Worm (Caenorhabditis elegans): ENCODE results near the gene Y94H6A.2.

Gene Y94H6A.2

DNA sequence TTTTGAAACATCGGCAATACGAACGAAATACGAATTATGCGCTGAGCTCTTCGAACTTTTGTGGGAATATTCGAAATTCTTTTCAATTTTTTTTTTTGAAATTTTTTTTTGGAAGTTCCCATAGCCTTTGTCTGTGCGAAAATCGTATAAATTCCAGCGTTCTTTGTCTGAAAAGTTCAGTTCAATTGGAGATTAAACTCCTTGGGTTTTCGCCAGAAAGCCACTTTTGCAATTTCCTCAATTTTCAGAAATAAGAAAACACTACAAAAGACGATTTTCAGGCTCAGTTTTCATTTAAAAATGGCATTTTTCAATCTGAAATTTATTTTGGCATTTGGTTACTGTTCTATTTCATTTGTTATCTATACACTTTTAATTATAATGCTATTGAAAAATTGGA lies 29.1 kb downstream of the Y94H6A.2 start, which contains the start of gene Y54G2A.38:
Gene Y54G2A.38 (plus strand): TSS at position 301 of the 400 bp plus-strand sequence.
- TF ChIP-seq rbr-2 (tag; optimal IDR thresholded peaks at IDR 0.05) = no peak
- no peak for TF ChIP-seq hmg-1.1 (GFP tag; IDR thresholded peaks at IDR 0.05)
- no peak for TF ChIP-seq nhr-28 (tag; optimal IDR thresholded peaks at IDR 0.05)
- no peak for TF ChIP-seq ZK546.5 (tag; optimal IDR thresholded peaks at IDR 0.05)
- TF ChIP-seq ceh-44 (GFP tag; IDR thresholded peaks at IDR 0.05) = no peak
- TF ChIP-seq sdz-12 (GFP tag; optimal IDR thresholded peaks at IDR 0.05) = no peak
- no peak for TF ChIP-seq php-3 (GFP tag; IDR thresholded peaks at IDR 0.05)
- no peak for TF ChIP-seq snpc-1.2 (GFP tag; IDR thresholded peaks at IDR 0.05)
- no peak for TF ChIP-seq nhr-77 (tag; optimal IDR thresholded peaks at IDR 0.05)
- no peak for TF ChIP-seq zfp-2 (tag; optimal IDR thresholded peaks at IDR 0.05)
- no peak for TF ChIP-seq lin-38 (GFP tag; IDR thresholded peaks at IDR 0.05)
- TF ChIP-seq ces-1 (GFP tag; optimal IDR thresholded peaks at IDR 0.05) = no peak
- TF ChIP-seq nhr-237 (tag; optimal IDR thresholded peaks at IDR 0.05) = no peak
- no peak for TF ChIP-seq set-16 (GFP tag; IDR thresholded peaks at IDR 0.05)
- TF ChIP-seq unc-62 (GFP tag; optimal IDR thresholded peaks at IDR 0.05 in 1 of 2) = no peak
- TF ChIP-seq unc-62 (tag; optimal IDR thresholded peaks at IDR 0.05) = no peak
- TF ChIP-seq tra-1 (GFP tag; IDR thresholded peaks at IDR 0.05) = no peak
- TF ChIP-seq daf-19 (GFP tag; conservative IDR thresholded peaks at IDR 0.05) = no peak
- TF ChIP-seq dmd-6 (GFP tag; IDR thresholded peaks at IDR 0.05) = no peak
- no peak for TF ChIP-seq dmd-8 (GFP tag; IDR thresholded peaks at IDR 0.05)

DNA sequence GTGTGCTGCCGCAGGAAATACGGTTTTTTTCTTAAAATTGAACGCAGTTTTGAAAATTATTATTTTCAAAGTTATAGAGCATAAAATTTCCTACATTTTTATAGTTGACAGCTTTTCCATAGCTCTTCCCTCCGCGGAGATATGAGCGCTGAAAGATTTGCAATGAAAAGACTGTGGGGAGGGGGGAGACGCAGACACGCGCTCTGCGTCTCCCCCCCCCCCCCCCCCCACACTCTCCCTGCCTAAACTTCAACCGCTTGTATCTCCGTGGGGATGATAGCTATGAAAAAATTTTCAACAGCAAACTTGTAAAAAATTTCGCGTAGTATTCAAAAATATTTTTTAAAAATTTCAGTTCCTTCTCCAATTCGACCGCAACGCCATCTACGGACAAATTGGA lies 31.4 kb downstream of the Y94H6A.2 start:
- no peak for TF ChIP-seq daf-19 (GFP tag; conservative IDR thresholded peaks at IDR 0.05)
- peak; percentile 63 for TF ChIP-seq set-16 (GFP tag; IDR thresholded peaks at IDR 0.05)

DNA sequence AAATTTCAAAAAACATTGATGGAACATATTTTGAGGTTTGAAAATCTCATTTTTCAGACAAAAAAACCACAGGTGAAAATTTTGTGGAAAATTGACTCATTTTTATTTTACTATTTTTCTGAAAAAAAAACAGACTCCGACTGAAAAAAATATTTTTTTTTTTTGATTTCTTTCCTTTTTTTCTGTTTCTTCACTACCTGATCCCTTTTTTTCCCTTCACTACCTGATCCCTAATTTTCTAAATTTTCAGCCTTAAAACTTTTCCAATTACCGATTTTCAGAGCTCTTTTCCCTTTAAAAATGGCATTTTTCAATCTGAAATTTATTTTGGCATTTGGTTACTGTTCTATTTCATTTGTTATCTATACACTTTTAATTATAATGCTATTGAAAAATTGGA lies 32.3 kb downstream of the Y94H6A.2 start, which contains the start of gene Y54G2A.77:
Gene Y54G2A.77 (plus strand): TSS at position 301 of the 400 bp plus-strand sequence.
- TF ChIP-seq ceh-62 (tag; optimal IDR thresholded peaks at IDR 0.05) (no peak), gei-8 (GFP tag; optimal IDR thresholded peaks at IDR 0.05) (no peak), duxl-1 (tag; optimal IDR thresholded peaks at IDR 0.05; ENCODE audit: poor library complexity) (no peak), nhr-11 (tag; optimal IDR thresholded peaks at IDR 0.05) (no peak), F26F4.8 (GFP tag; conservative IDR thresholded peaks at IDR 0.05) (no peak), egl-27 (tag; optimal IDR thresholded peaks at IDR 0.05) (no peak), R02D3.7 (tag; optimal IDR thresholded peaks at IDR 0.05) (no peak), attf-4 (tag; optimal IDR thresholded peaks at IDR 0.05) (no peak), nhr-10 (tag; optimal IDR thresholded peaks at IDR 0.05) (no peak), spr-1 (tag; optimal IDR thresholded peaks at IDR 0.05) (no peak), madf-9 (GFP tag; conservative IDR thresholded peaks at IDR 0.05) (no peak), unc-130 (GFP tag; optimal IDR thresholded peaks at IDR 0.05) (no peak)

DNA sequence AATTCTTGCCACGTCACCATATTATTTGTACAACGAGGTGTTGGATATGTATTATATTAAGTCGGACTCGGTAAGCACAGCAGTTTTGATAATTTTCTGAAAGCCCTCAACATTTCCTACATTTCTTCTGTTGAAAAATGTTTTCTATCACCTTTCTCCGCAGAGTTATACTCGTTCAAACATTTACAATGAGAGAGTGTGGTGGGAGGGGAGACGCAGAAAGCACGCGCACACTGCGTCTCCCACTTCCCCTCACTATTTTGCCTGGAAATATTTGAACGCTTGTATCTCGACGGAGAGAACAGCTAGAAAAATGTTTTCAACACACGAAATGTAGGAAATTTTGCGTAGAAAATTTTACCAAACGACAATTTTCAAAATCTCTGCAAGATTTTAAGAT lies 34.1 kb downstream of the Y94H6A.2 start:
- TF ChIP-seq duxl-1 (tag; optimal IDR thresholded peaks at IDR 0.05; ENCODE audit: poor library complexity) (no peak), snpc-1.2 (GFP tag; IDR thresholded peaks at IDR 0.05) (peak; percentile 35; the same call in 1 of the 2 replicates), nhr-10 (tag; optimal IDR thresholded peaks at IDR 0.05) (no peak), pha-4 (GFP tag; IDR thresholded peaks at IDR 0.05) (0 out of 2 replicates have a peak, but pooled peaks have one; percentile 41), pha-4 (tag; optimal IDR thresholded peaks at IDR 0.05) (no peak), aha-1 (tag) (peak; percentile 73), vab-7 (GFP tag; IDR thresholded peaks at IDR 0.05) (no peak), nhr-111 (GFP tag; optimal IDR thresholded peaks at IDR 0.05) (no peak)
